Worm (Caenorhabditis elegans): Measurements from ENCODE around the gene nhr-123.

The nhr-123 gene

DNA sequence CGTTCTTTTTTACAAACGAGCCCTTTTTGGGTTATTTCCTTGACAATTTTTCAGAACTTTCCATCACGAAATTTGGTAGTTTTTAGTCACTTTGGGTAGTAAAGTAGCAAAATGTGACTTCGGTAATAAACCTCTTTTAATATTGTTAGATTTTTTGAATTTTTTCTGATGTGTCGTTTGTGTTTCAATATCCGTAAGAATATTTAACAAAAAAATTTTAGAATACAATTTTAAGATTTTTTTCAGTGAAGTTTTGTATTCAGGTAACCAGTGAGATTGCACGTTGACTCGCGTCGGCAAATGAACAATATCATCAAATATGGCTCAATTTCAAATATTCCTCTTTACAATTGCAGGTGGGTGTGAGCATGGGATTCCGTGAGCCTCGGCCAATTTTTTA lies 21.3 kb downstream of the nhr-123 start, which contains the start of gene srt-31:
TSS of gene srt-31 (plus strand) at position 301 of the 400 bp plus-strand sequence.
- no peak for TF ChIP-seq ztf-22 (GFP tag; optimal IDR thresholded peaks at IDR 0.05)
- no peak for TF ChIP-seq snpc-3.4 (tag; optimal IDR thresholded peaks at IDR 0.05)
- no peak for TF ChIP-seq Y67H2A.10 (GFP tag; conservative IDR thresholded peaks at IDR 0.05)
- TF ChIP-seq ztf-6 (GFP tag; IDR thresholded peaks at IDR 0.05): no peak
- no peak for TF ChIP-seq let-607 (tag; optimal IDR thresholded peaks at IDR 0.05)
- TF ChIP-seq lin-54 (GFP tag; optimal IDR thresholded peaks at IDR 0.05): no peak

- TF ChIP-seq hsf-1 (GFP tag; IDR thresholded peaks at IDR 0.05): no peak
- TF ChIP-seq hrde-1 (tag; optimal IDR thresholded peaks at IDR 0.05; ENCODE audit: borderline replicate concordance): no peak
- TF ChIP-seq nhr-80 (tag; optimal IDR thresholded peaks at IDR 0.05): peak; percentile 59
- TF ChIP-seq zim-3 (tag; optimal IDR thresholded peaks at IDR 0.05): no peak
- no peak for TF ChIP-seq C17E4.6 (GFP tag; IDR thresholded peaks at IDR 0.05)
- TF ChIP-seq Y56A3A.18 (GFP tag; IDR thresholded peaks at IDR 0.05): no peak
- TF ChIP-seq ztf-26 (tag; optimal IDR thresholded peaks at IDR 0.05): no peak
- no peak for TF ChIP-seq T26A5.8 (tag; optimal IDR thresholded peaks at IDR 0.05)
- TF ChIP-seq atf-7 (tag; optimal IDR thresholded peaks at IDR 0.05): peak; percentile 46
- no peak for TF ChIP-seq unc-62 (GFP tag; optimal IDR thresholded peaks at IDR 0.05)
- no peak for TF ChIP-seq gei-17 (GFP tag; optimal IDR thresholded peaks at IDR 0.05)
Measured at ce11 chrV:474516-474915, 23.3 kb downstream of the nhr-123 start, which contains the start of gene nhr-99. Gene nhr-99, plus strand, starts transcription at chrV:474778.

ce11 chrV:477664-478212 lies 26.5 kb downstream of the nhr-123 start, which contains the start of gene nhr-55:
Gene nhr-55, plus strand, starts transcription at chrV:478162.
- no peak for TF ChIP-seq nfya-2 (GFP tag; IDR thresholded peaks at IDR 0.05)
- no peak for TF ChIP-seq tlf-1 (GFP tag; optimal IDR thresholded peaks at IDR 0.05)
- peak; percentile 63 for TF ChIP-seq nhr-80 (tag; optimal IDR thresholded peaks at IDR 0.05)
- TF ChIP-seq cebp-1 (GFP tag; IDR thresholded peaks at IDR 0.05): no peak
- peak; percentile 3 for TF ChIP-seq cebp-1 (tag; optimal IDR thresholded peaks at IDR 0.05)
- no peak for TF ChIP-seq ceh-58 (GFP tag; IDR thresholded peaks at IDR 0.05)

ce11 chrV:479046-479445 lies 27.8 kb downstream of the nhr-123 start:
- TF ChIP-seq nhr-80 (tag; optimal IDR thresholded peaks at IDR 0.05) (peak; percentile 30), bed-2 (GFP tag; IDR thresholded peaks at IDR 0.05) (no peak)

ce11 chrV:482860-483259 lies 31.6 kb downstream of the nhr-123 start:
- TF ChIP-seq F55B11.4 (tag; optimal IDR thresholded peaks at IDR 0.05; ENCODE audit: borderline replicate concordance, insufficient read depth): no peak
- peak; percentile 91 for TF ChIP-seq nfyb-1 (GFP tag; IDR thresholded peaks at IDR 0.05)

ce11 chrV:483289-483795 lies 32.1 kb downstream of the nhr-123 start, which contains the start of gene nhr-130:
Gene nhr-130, minus strand, starts transcription at chrV:483339.
- TF ChIP-seq nhr-80 (tag; optimal IDR thresholded peaks at IDR 0.05) (peak; percentile 42), F57A8.1 (GFP tag; optimal IDR thresholded peaks at IDR 0.05) (no peak)

- TF ChIP-seq unc-62 (GFP tag; optimal IDR thresholded peaks at IDR 0.05) (no peak), snpc-4 (GFP tag; optimal IDR thresholded peaks at IDR 0.05) (no peak), snpc-4 (tag; optimal IDR thresholded peaks at IDR 0.05) (peak in 2 of 4 experiments; percentile 53 to 77), nhr-80 (tag; optimal IDR thresholded peaks at IDR 0.05) (peak; percentile 4), hmg-1.2 (GFP tag; IDR thresholded peaks at IDR 0.05) (peak; percentile 11; the same call in 1 of the 2 replicates), rpc-1 (optimal IDR thresholded peaks at IDR 0.05) (no peak), rpc-1 (tag; optimal IDR thresholded peaks at IDR 0.05) (peak; percentile 17), hrde-1 (tag; optimal IDR thresholded peaks at IDR 0.05; ENCODE audit: borderline replicate concordance) (no peak)
Measured at ce11 chrV:484285-484890, 33.1 kb downstream of the nhr-123 start, which contains the start of gene nhr-212. Gene nhr-212, plus strand, starts transcription at chrV:484857.

All from whole organism, young adult.